Worm (Caenorhabditis elegans): ENCODE results near the gene tra-1.

ce11 chrIII:11207825-11208224, 12.8 kb upstream of the tra-1 start:
- TF ChIP-seq W03F9.2 (tag; optimal IDR thresholded peaks at IDR 0.05) (no peak), him-1 (tag; optimal IDR thresholded peaks at IDR 0.05) (no peak)

Data from whole organism, L4/young adult.